Fruit fly (Drosophila melanogaster) whole organism, embryonic: ENCODE measurements around the gene mRpL28.

Experiments
- CG11560 ChIP-seq: fragments of 200-800 bp; sonication (Bioruptor generic); IDR thresholded peaks from 3 replicates; pipeline ENCODE4 v1.3.6; 2022; ENCODE audit warnings: missing biosample characterization, missing genetic modification characterization
- CG13424 ChIP-seq: fragments of 200-800 bp; sonication (Bioruptor generic); optimal IDR thresholded peaks from 2 replicates; lab custom pipeline; 2019; ENCODE audit warnings: missing biosample characterization, mild to moderate bottlenecking, missing genetic modification characterization, moderate library complexity
- CG14710 ChIP-seq: fragments of 200-800 bp; sonication (Bioruptor generic); optimal IDR thresholded peaks from 3 replicates; lab custom pipeline; 2019; ENCODE audit warnings: missing biosample characterization, mild to moderate bottlenecking, missing genetic modification characterization, moderate library complexity
- CG15514 ChIP-seq: fragments of 200-800 bp; sonication (Bioruptor generic); optimal IDR thresholded peaks from 3 replicates; lab custom pipeline; 2017; ENCODE audit warnings: missing biosample characterization, missing genetic modification characterization, mild to moderate bottlenecking, moderate library complexity, missing genetic modification reagents
- CG17186 ChIP-seq: fragments of 200-800 bp; sonication (Bioruptor generic); optimal IDR thresholded peaks from 3 replicates; lab custom pipeline; 2017; ENCODE audit warnings: missing biosample characterization, missing genetic modification reagents, missing genetic modification characterization
- CG18262 ChIP-seq: fragments of 200-800 bp; optimal IDR thresholded peaks from 3 replicates; lab custom pipeline; 2019; ENCODE audit warnings: missing biosample characterization, mild to moderate bottlenecking, missing genetic modification characterization, moderate library complexity
- CG2116 ChIP-seq: fragments of 200-800 bp; sonication (Bioruptor generic); optimal IDR thresholded peaks from 3 replicates; lab custom pipeline; 2018; ENCODE audit warnings: missing biosample characterization, mild to moderate bottlenecking, missing genetic modification characterization
- CG33213 ChIP-seq: fragments of 200-800 bp; sonication (Bioruptor generic); optimal IDR thresholded peaks from 3 replicates; lab custom pipeline; 2016; ENCODE audit warnings: missing biosample characterization, missing genetic modification characterization
- CG3407 ChIP-seq: fragments of 200-800 bp; sonication (Bioruptor generic); optimal IDR thresholded peaks from 2 replicates; lab custom pipeline; 2018; ENCODE audit warnings: missing biosample characterization, mild to moderate bottlenecking, missing genetic modification characterization
- CG4820 ChIP-seq: fragments of 200-800 bp; sonication (Bioruptor generic); optimal IDR thresholded peaks from 3 replicates; lab custom pipeline; 2016; ENCODE audit warnings: missing biosample characterization, missing genetic modification characterization
- CG4854 ChIP-seq: fragments of 200-800 bp; sonication (Bioruptor generic); optimal IDR thresholded peaks from 2 replicates; lab custom pipeline; 2016; ENCODE audit warnings: missing biosample characterization, missing genetic modification characterization, inconsistent platforms
- CG7271 ChIP-seq: fragments of 200-800 bp; sonication (Bioruptor generic); optimal IDR thresholded peaks from 2 replicates; lab custom pipeline; 2018; ENCODE audit warnings: missing biosample characterization, mild to moderate bottlenecking, missing genetic modification characterization, moderate library complexity
- CG7372 ChIP-seq: fragments of 200-800 bp; sonication (Bioruptor generic); IDR thresholded peaks from 2 replicates; pipeline ENCODE4 v1.3.6; 2022; ENCODE audit warnings: missing biosample characterization, missing genetic modification characterization
- CTCF ChIP-seq: fragments of 200-800 bp; sonication (Bioruptor generic); optimal IDR thresholded peaks from 2 replicates; lab custom pipeline; 2017; ENCODE audit warnings: missing biosample characterization, mild to moderate bottlenecking, missing genetic modification characterization, moderate library complexity
- Camta ChIP-seq: fragments of 200-800 bp; sonication (Bioruptor generic); optimal IDR thresholded peaks from 2 replicates; lab custom pipeline; 2016; ENCODE audit warnings: missing biosample characterization, missing genetic modification characterization
- Dek ChIP-seq: fragments of 200-800 bp; sonication (Bioruptor generic); optimal IDR thresholded peaks from 3 replicates; lab custom pipeline; 2019; ENCODE audit warnings: missing biosample characterization, mild to moderate bottlenecking, missing genetic modification characterization, moderate library complexity
- GATAe ChIP-seq: fragments of 200-800 bp; sonication (Bioruptor generic); conservative IDR thresholded peaks from 2 replicates; pipeline ENCODE4 v1.3.6; 2022; ENCODE audit warnings: missing biosample characterization, missing genetic modification characterization
- Gsc ChIP-seq: fragments of 200-800 bp; sonication (Bioruptor generic); IDR thresholded peaks from 2 replicates; pipeline ENCODE4 v1.3.6; 2022; ENCODE audit warnings: missing biosample characterization, missing genetic modification characterization
- HHEX ChIP-seq: fragments of 200-800 bp; sonication (Bioruptor generic); optimal IDR thresholded peaks from 3 replicates; lab custom pipeline; 2017; ENCODE audit warnings: missing biosample characterization, mild to moderate bottlenecking, missing genetic modification characterization, missing genetic modification reagents
- Hey ChIP-seq: fragments of 200-800 bp; sonication (Bioruptor generic); optimal IDR thresholded peaks from 3 replicates; lab custom pipeline; 2018; ENCODE audit warnings: missing biosample characterization, mild to moderate bottlenecking, missing genetic modification characterization
- Hr78 ChIP-seq, 2 experiments: fragments of 200-800 bp in 1 of 2; fragments of >200 bp in 1 of 2; sonication (Bioruptor generic) in 1 of 2; optimal IDR thresholded peaks; 2 replicates each; lab custom pipeline; 2017 to 2019; ENCODE audit warnings: missing biosample characterization in 2 of 2, missing genetic modification characterization in 2 of 2, mild to moderate bottlenecking in 1 of 2, moderate library complexity in 1 of 2
- Max ChIP-seq: fragments of 200-800 bp; sonication (Bioruptor generic); optimal IDR thresholded peaks from 2 replicates; lab custom pipeline; 2016; ENCODE audit warnings: missing biosample characterization, mild to moderate bottlenecking, missing genetic modification characterization
- Sry-δ ChIP-seq: fragments of 200-800 bp; sonication (Bioruptor generic); optimal IDR thresholded peaks from 2 replicates; lab custom pipeline; 2016; ENCODE audit warnings: missing biosample characterization, missing genetic modification characterization
- TFAM ChIP-seq: fragments of 200-800 bp; sonication (Bioruptor generic); optimal IDR thresholded peaks from 2 replicates; lab custom pipeline; 2017; ENCODE audit warnings: missing biosample characterization, missing genetic modification characterization, inconsistent platforms
- Xrp1 ChIP-seq: fragments of 200-800 bp; sonication (Bioruptor generic); IDR thresholded peaks from 2 replicates; pipeline ENCODE4 v1.3.6; 2022; ENCODE audit warnings: missing biosample characterization, missing genetic modification characterization
- ato ChIP-seq: fragments of 200-800 bp; sonication (Bioruptor generic); IDR thresholded peaks from 2 replicates; pipeline ENCODE4 v1.3.6; 2022; ENCODE audit warnings: missing biosample characterization, missing genetic modification characterization; ENCODE audit not compliant: partially characterized antibody
- bab2 ChIP-seq: fragments of 200-800 bp; sonication (Bioruptor generic); optimal IDR thresholded peaks from 2 replicates; lab custom pipeline; 2016; ENCODE audit warnings: missing biosample characterization, missing genetic modification characterization
- bowl ChIP-seq: fragments of 200-800 bp; sonication (Bioruptor generic); IDR thresholded peaks from 2 replicates; pipeline ENCODE4 v1.3.6; 2022; ENCODE audit warnings: missing biosample characterization, missing genetic modification characterization
- br ChIP-seq: fragments of >200 bp; optimal IDR thresholded peaks from 2 replicates; lab custom pipeline; 2017
- chinmo ChIP-seq: fragments of 200-800 bp; sonication (Bioruptor generic); IDR thresholded peaks from 4 replicates; pipeline ENCODE4 v1.3.6; 2022; ENCODE audit warnings: missing biosample characterization, missing genetic modification characterization; ENCODE audit not compliant: partially characterized antibody
- chn ChIP-seq: fragments of 200-800 bp; sonication (Bioruptor generic); optimal IDR thresholded peaks from 2 replicates; lab custom pipeline; 2016; ENCODE audit warnings: missing biosample characterization, missing genetic modification characterization
- crp ChIP-seq, 2 experiments: fragments of 200-800 bp; sonication (Bioruptor generic); optimal IDR thresholded peaks; 2 replicates in 1 of 2; 3 replicates in 1 of 2; lab custom pipeline; 2017; ENCODE audit warnings: missing biosample characterization in 2 of 2, missing genetic modification characterization in 2 of 2, mild to moderate bottlenecking in 1 of 2, moderate library complexity in 1 of 2
- dimm ChIP-seq: fragments of 200-800 bp; sonication (Bioruptor generic); IDR thresholded peaks from 2 replicates; pipeline ENCODE4 v1.3.6; 2022; ENCODE audit warnings: missing biosample characterization, missing genetic modification characterization
- dysf ChIP-seq: fragments of 200-800 bp; sonication (Bioruptor generic); IDR thresholded peaks from 3 replicates; pipeline ENCODE4 v1.3.6; 2022; ENCODE audit warnings: missing biosample characterization, missing genetic modification characterization
- emc ChIP-seq: fragments of 200-800 bp; sonication (Bioruptor generic); optimal IDR thresholded peaks from 2 replicates; lab custom pipeline; 2016; ENCODE audit warnings: missing biosample characterization, missing genetic modification characterization
- gfzf ChIP-seq: fragments of 200-800 bp; sonication (Bioruptor generic); optimal IDR thresholded peaks from 2 replicates; lab custom pipeline; 2016; ENCODE audit warnings: missing biosample characterization, mild to moderate bottlenecking, missing genetic modification characterization, moderate library complexity
- gro ChIP-seq: fragments of 200-800 bp; sonication (Bioruptor generic); optimal IDR thresholded peaks from 2 replicates; lab custom pipeline; 2016; ENCODE audit warnings: missing biosample characterization, missing genetic modification characterization
- hkb ChIP-seq, 2 experiments: fragments of 200-800 bp in 1 of 2; fragments of >200 bp in 1 of 2; sonication (Bioruptor generic) in 1 of 2; IDR thresholded peaks in 1 of 2; optimal IDR thresholded peaks in 1 of 2; 2 replicates each; pipeline versions ENCODE4 v1.3.6 to Lab custom; 2017 to 2022; ENCODE audit warnings: missing biosample characterization in 1 of 2, missing genetic modification characterization in 1 of 2
- inv ChIP-seq: fragments of 200-800 bp; sonication (Bioruptor generic); IDR thresholded peaks from 2 replicates; pipeline ENCODE4 v1.3.6; 2022; ENCODE audit warnings: missing biosample characterization, missing genetic modification characterization; ENCODE audit not compliant: partially characterized antibody
- jumu ChIP-seq: fragments of 200-800 bp; sonication (Bioruptor generic); optimal IDR thresholded peaks from 3 replicates; lab custom pipeline; 2016; ENCODE audit warnings: missing biosample characterization, missing genetic modification characterization
- kni ChIP-seq: fragments of 200-800 bp; sonication (Bioruptor generic); optimal IDR thresholded peaks from 3 replicates; lab custom pipeline; 2017; ENCODE audit warnings: mild to moderate bottlenecking, missing biosample characterization, missing genetic modification reagents, missing genetic modification characterization
- lilli ChIP-seq: fragments of 200-800 bp; sonication (Bioruptor generic); optimal IDR thresholded peaks from 3 replicates; lab custom pipeline; 2016; ENCODE audit warnings: missing biosample characterization, missing genetic modification characterization
- maf-S ChIP-seq: fragments of 200-800 bp; sonication (Bioruptor generic); optimal IDR thresholded peaks from 2 replicates; lab custom pipeline; 2016; ENCODE audit warnings: missing biosample characterization, missing genetic modification characterization
- org-1 ChIP-seq: fragments of 200-800 bp; sonication (Bioruptor generic); optimal IDR thresholded peaks from 2 replicates; lab custom pipeline; 2017; ENCODE audit warnings: missing biosample characterization, missing genetic modification characterization
- prd ChIP-seq, 3 experiments: fragments of >200 bp in 2 of 3; fragments of 200-800 bp in 1 of 3; sonication (Bioruptor generic) in 1 of 3; optimal IDR thresholded peaks in 2 of 3; IDR thresholded peaks in 1 of 3; 2 replicates in 2 of 3; 3 replicates in 1 of 3; pipeline versions ENCODE4 v1.3.6 to Lab custom; 2017 to 2022; ENCODE audit warnings: missing biosample characterization in 1 of 3, missing genetic modification characterization in 1 of 3
- row ChIP-seq: fragments of 200-800 bp; sonication (Bioruptor generic); IDR thresholded peaks from 3 replicates; pipeline ENCODE4 v1.3.6; 2022; ENCODE audit warnings: missing biosample characterization, missing genetic modification characterization
- sc ChIP-seq, 3 experiments: fragments of >200 bp in 2 of 3; fragments of 200-800 bp in 1 of 3; sonication (Bioruptor generic) in 1 of 3; optimal IDR thresholded peaks; 2 replicates in 2 of 3; 3 replicates in 1 of 3; lab custom pipeline; 2017; ENCODE audit warnings: mild to moderate bottlenecking in 1 of 3, missing biosample characterization in 1 of 3, missing genetic modification characterization in 1 of 3, missing genetic modification reagents in 1 of 3
- slou ChIP-seq: fragments of 200-800 bp; sonication (Bioruptor generic); optimal IDR thresholded peaks from 3 replicates; lab custom pipeline; 2016; ENCODE audit warnings: missing biosample characterization, missing genetic modification characterization
- stwl ChIP-seq: fragments of 200-800 bp; sonication (Bioruptor generic); optimal IDR thresholded peaks from 3 replicates; lab custom pipeline; 2018; ENCODE audit warnings: missing biosample characterization, mild to moderate bottlenecking, missing genetic modification characterization, moderate library complexity
- vfl ChIP-seq: fragments of 200-800 bp; sonication (Bioruptor generic); optimal IDR thresholded peaks from 2 replicates; lab custom pipeline; 2016; ENCODE audit warnings: missing biosample characterization, missing genetic modification characterization

The mRpL28 gene

dm6 chr2L:4971329-4971798 is 2.4 kb upstream of the mRpL28 start, which contains the start of gene CG14043 (continued):
- TF ChIP-seq sc (optimal IDR thresholded peaks at IDR 0.05; lab: Kevin White, UChicago) (no peak), sc (GFP tag; optimal IDR thresholded peaks at IDR 0.05; lab: Kevin White, UChicago) (no peak), emc (GFP tag; lab: Kevin White, UChicago) (no peak), Camta (GFP tag; lab: Kevin White, UChicago) (no peak), ato (GFP tag; lab: Robert Waterston, UW) (no peak), CG2116 (peak; percentile 55), CG7271 (no peak), Hr78 (GFP tag; optimal IDR thresholded peaks at IDR 0.05; lab: Kevin White, UChicago) (no peak), CTCF (GFP tag; lab: Kevin White, UChicago) (peak; percentile 17), TFAM (GFP tag; lab: Kevin White, UChicago) (no peak), br (lab: Kevin White, UChicago) (no peak), Gsc (no peak), GATAe (GFP tag; lab: Robert Waterston, UW) (no peak), CG33213 (GFP tag; lab: Kevin White, UChicago) (peak; percentile 61), HHEX (GFP tag; lab: Kevin White, UChicago) (no peak), Hey (tag; lab: Kevin White, UChicago) (no peak), org-1 (GFP tag; lab: Kevin White, UChicago) (no peak), bowl (GFP tag; lab: Robert Waterston, UW) (no peak), maf-S (no peak), gfzf (peak; percentile 98), Xrp1 (GFP tag; lab: Robert Waterston, UW) (no peak), CG4854 (GFP tag; lab: Kevin White, UChicago) (no peak), row (GFP tag; lab: Robert Waterston, UW) (peak; percentile 55), jumu (GFP tag; lab: Kevin White, UChicago) (peak; percentile 40), CG7372 (GFP tag; lab: Robert Waterston, UW) (no peak), stwl (tag; lab: Kevin White, UChicago) (peak; percentile 84), prd (optimal IDR thresholded peaks at IDR 0.05; lab: Kevin White, UChicago) (no peak), prd (GFP tag; IDR thresholded peaks at IDR 0.05; lab: Robert Waterston, UW) (peak; percentile 54; the same call in 2 of the 3 replicates), bab2 (no peak), chinmo (no peak), CG4820 (GFP tag; lab: Kevin White, UChicago) (no peak), gro (GFP tag; lab: Kevin White, UChicago) (peak; percentile 4), CG18262 (tag; lab: Kevin White, UChicago) (peak; percentile 31), dimm (GFP tag; lab: Robert Waterston, UW) (no peak), lilli (GFP tag; lab: Kevin White, UChicago) (peak; percentile 33), CG14710 (peak; percentile 86), vfl (GFP tag; lab: Kevin White, UChicago) (no peak), CG13424 (tag; lab: Kevin White, UChicago) (peak; percentile 42), Sry-δ (GFP tag; lab: Kevin White, UChicago) (peak; percentile 56), CG17186 (GFP tag; lab: Kevin White, UChicago) (peak; percentile 62), CG3407 (GFP tag; lab: Kevin White, UChicago) (no peak), Max (GFP tag; lab: Kevin White, UChicago) (peak; percentile 21), dysf (GFP tag; lab: Robert Waterston, UW) (no peak), Dek (tag; lab: Kevin White, UChicago) (peak; percentile 53), crp (GFP tag; optimal IDR thresholded peaks at IDR 0.05; lab: Kevin White, UChicago) (peak in 1 of 2 experiments; percentile 43), CG15514 (GFP tag; lab: Kevin White, UChicago) (peak; percentile 70), chn (GFP tag; lab: Kevin White, UChicago) (peak; percentile 37), CG11560 (tag; lab: Robert Waterston, UW) (peak; percentile 32; the same call in 1 of the 3 replicates), slou (GFP tag; lab: Kevin White, UChicago) (peak; percentile 61), kni (GFP tag; lab: Kevin White, UChicago) (no peak), inv (GFP tag; lab: Robert Waterston, UW) (no peak), hkb (optimal IDR thresholded peaks at IDR 0.05; lab: Kevin White, UChicago) (peak; percentile 64), hkb (GFP tag; IDR thresholded peaks at IDR 0.05; lab: Robert Waterston, UW) (no peak)
